Fruit fly (Drosophila melanogaster): ENCODE results near the gene CG42592.

- TF ChIP-seq toe (GFP tag; optimal IDR thresholded peaks at IDR 0.05) (no peak), Clk (GFP tag; optimal IDR thresholded peaks at IDR 0.05) (no peak), CG7101 (tag; optimal IDR thresholded peaks at IDR 0.05) (no peak), Mnt (GFP tag; optimal IDR thresholded peaks at IDR 0.05) (no peak), CG11617 (GFP tag; optimal IDR thresholded peaks at IDR 0.05) (no peak), ovo (GFP tag; optimal IDR thresholded peaks at IDR 0.05) (no peak), kay (GFP tag; ENCODE audit: borderline replicate concordance) (peak; percentile 87), cic (GFP tag; optimal IDR thresholded peaks at IDR 0.05) (no peak)
These were observed 49.8 kb downstream of the CG42592 start for dm6 chr3R:29786016-29786996.

All from whole organism, adult.